Worm (Caenorhabditis elegans) whole organism, mixed stage, embryonic: ENCODE measurements around the gene srbc-24.

Experiments used
- M03D4.4 ChIP-seq: sonication (generic microtip); optimal IDR thresholded peaks from 2 replicates; lab custom pipeline; 2017; ENCODE audit warnings: mild to moderate bottlenecking, missing genetic modification characterization, missing compliant biosample characterization
- blmp-1 ChIP-seq: fragments of 150-350 bp; optimal IDR thresholded peaks from 2 replicates; lab custom pipeline; 2014; ENCODE audit warnings: missing biosample characterization, missing genetic modification characterization
- drap-1 ChIP-seq: fragments of 200-800 bp; sonication (Bioruptor generic); optimal IDR thresholded peaks from 3 replicates; lab custom pipeline; 2018; ENCODE audit warnings: mild to moderate bottlenecking, missing genetic modification characterization, missing compliant biosample characterization
- elt-1 ChIP-seq: sonication (generic microtip); optimal IDR thresholded peaks from 2 replicates; lab custom pipeline; 2017; ENCODE audit warnings: missing genetic modification characterization, mild to moderate bottlenecking, missing compliant biosample characterization, antibody characterized with exemption, moderate library complexity, borderline replicate concordance; ENCODE audit not compliant: insufficient read depth
- elt-3 ChIP-seq: fragments of 150-350 bp; optimal IDR thresholded peaks from 2 replicates; lab custom pipeline; 2014; ENCODE audit warnings: missing biosample characterization, missing genetic modification characterization
- lin-13 ChIP-seq: fragments of 150-350 bp; optimal IDR thresholded peaks from 2 replicates; lab custom pipeline; 2014; ENCODE audit warnings: missing biosample characterization, missing genetic modification characterization
- lin-32 ChIP-seq: fragments of 200-800 bp; sonication (Bioruptor generic); optimal IDR thresholded peaks from 2 replicates; lab custom pipeline; 2018; ENCODE audit warnings: mild to moderate bottlenecking, missing genetic modification characterization, missing compliant biosample characterization
- lsy-2 ChIP-seq: fragments of 150-350 bp; optimal IDR thresholded peaks from 2 replicates; lab custom pipeline; 2014; ENCODE audit warnings: missing biosample characterization, missing genetic modification characterization
- nhr-237 ChIP-seq: fragments of 150-350 bp; optimal IDR thresholded peaks from 2 replicates; lab custom pipeline; 2014; ENCODE audit warnings: missing biosample characterization, missing genetic modification characterization
- nhr-28 ChIP-seq: fragments of 150-350 bp; optimal IDR thresholded peaks from 2 replicates; lab custom pipeline; 2014; ENCODE audit warnings: missing biosample characterization, missing genetic modification characterization
- sptf-1 ChIP-seq: sonication (generic microtip); optimal IDR thresholded peaks from 2 replicates; lab custom pipeline; 2017; ENCODE audit warnings: mild to moderate bottlenecking, missing genetic modification characterization, moderate library complexity, missing compliant biosample characterization
- unc-39 ChIP-seq: fragments of 150-350 bp; optimal IDR thresholded peaks from 2 replicates; lab custom pipeline; 2014; ENCODE audit warnings: missing biosample characterization, missing genetic modification characterization
- unc-62 ChIP-seq: fragments of 150-350 bp; optimal IDR thresholded peaks from 2 replicates; lab custom pipeline; 2014; ENCODE audit warnings: missing biosample characterization, missing genetic modification reagents, missing genetic modification characterization
- ztf-11 ChIP-seq: fragments of 150-350 bp; optimal IDR thresholded peaks from 2 replicates; lab custom pipeline; 2014; ENCODE audit warnings: missing biosample characterization, missing genetic modification characterization

ce11 chrV:2156830-2157229 is 5.3 kb downstream of the srbc-24 start, which contains the start of gene srbc-22:
- TF ChIP-seq drap-1 (GFP tag; lab: Kevin White, UChicago) (no peak), M03D4.4 (tag; lab: Kevin White, UChicago) (no peak), nhr-28 (tag; lab: Kevin White, UChicago) (no peak), lsy-2 (tag; lab: Kevin White, UChicago) (no peak), lin-13 (tag; lab: Kevin White, UChicago) (no peak), elt-3 (tag; lab: Kevin White, UChicago) (no peak), blmp-1 (tag; lab: Kevin White, UChicago) (no peak), unc-39 (tag; lab: Kevin White, UChicago) (no peak), elt-1 (tag; lab: Kevin White, UChicago) (no peak), ztf-11 (no peak), lin-32 (GFP tag; lab: Kevin White, UChicago) (no peak), unc-62 (GFP tag; lab: Kevin White, UChicago) (no peak), nhr-237 (no peak), sptf-1 (tag; lab: Kevin White, UChicago) (no peak)
